Worm (Caenorhabditis elegans): ENCODE results near the gene cyp-25A3.
A peak's percentile ranks its signal among the peaks of the same experiment; 100 is the strongest.
"Not testable (repeated sequence)": the region's sequence is repeated elsewhere in the genome, so short reads cannot be mapped to it uniquely, and the experiment has no call there.

The cyp-25A3 gene

DNA sequence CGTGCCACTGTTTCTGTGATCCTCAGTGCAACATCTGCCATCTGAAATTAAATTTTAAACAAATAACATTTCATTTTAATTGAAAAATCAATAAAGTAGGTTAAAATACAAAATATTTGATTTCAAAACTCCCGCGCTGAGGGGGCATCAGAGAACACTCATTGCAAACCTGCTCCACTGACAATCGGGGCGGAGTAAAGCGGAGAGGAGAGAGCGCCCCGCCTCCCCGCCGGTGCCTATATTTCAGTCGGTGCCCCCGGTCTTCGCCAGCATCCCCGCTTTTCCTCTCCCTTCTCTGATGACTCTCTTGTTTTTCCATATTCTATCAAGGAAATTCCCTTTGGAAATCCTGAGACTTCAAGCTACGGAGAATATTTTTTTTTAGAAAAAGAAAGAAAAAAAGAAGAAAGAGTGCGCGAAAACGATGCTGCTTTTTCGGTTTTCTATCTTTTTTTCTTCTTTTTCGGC lies 23.4 kb upstream of the cyp-25A3 start, which contains the start of gene brc-1 (continued):
- TF ChIP-seq madf-3 (GFP tag; IDR thresholded peaks at IDR 0.05) (0 out of 2 replicates have a peak, but pooled peaks have one; percentile 45), hsf-1 (GFP tag; IDR thresholded peaks at IDR 0.05) (no peak), hmg-20 (GFP tag; IDR thresholded peaks at IDR 0.05) (no peak), K12H6.12 (tag; optimal IDR thresholded peaks at IDR 0.05) (peak; percentile 90), F10E7.11 (tag; optimal IDR thresholded peaks at IDR 0.05) (no peak), lag-1 (GFP tag; IDR thresholded peaks at IDR 0.05) (no peak), snpc-4 (GFP tag; optimal IDR thresholded peaks at IDR 0.05) (no peak), snpc-4 (tag; optimal IDR thresholded peaks at IDR 0.05) (peak in 3 of 4 experiments; percentile 27 to 57 (median 57)), snpc-3.4 (tag; optimal IDR thresholded peaks at IDR 0.05) (no peak), lin-54 (GFP tag; optimal IDR thresholded peaks at IDR 0.05) (peak; percentile 91), unc-130 (GFP tag; optimal IDR thresholded peaks at IDR 0.05) (no peak), nhr-27 (tag; optimal IDR thresholded peaks at IDR 0.05) (no peak), ztf-26 (tag; optimal IDR thresholded peaks at IDR 0.05) (peak; percentile 87), rcor-1 (GFP tag; IDR thresholded peaks at IDR 0.05) (peak; percentile 12; the same call in 1 of the 2 replicates), snpc-1.3 (tag; optimal IDR thresholded peaks at IDR 0.05; ENCODE audit: insufficient read depth) (no peak), sea-2 (GFP tag; IDR thresholded peaks at IDR 0.05) (no peak), zfh-2 (GFP tag; conservative IDR thresholded peaks at IDR 0.05) (peak; percentile 98), ztf-18 (tag; optimal IDR thresholded peaks at IDR 0.05) (peak; percentile 46), dox-1 (GFP tag; IDR thresholded peaks at IDR 0.05) (peak; percentile 84), egrh-3 (GFP tag; IDR thresholded peaks at IDR 0.05) (peak; percentile 91), K11D2.4 (GFP tag; IDR thresholded peaks at IDR 0.05) (peak; percentile 79; the same call in 1 of the 2 replicates), nfyb-1 (GFP tag; IDR thresholded peaks at IDR 0.05) (peak; percentile 68), lin-35 (GFP tag; optimal IDR thresholded peaks at IDR 0.05) (peak in 2 of 3 experiments; percentile 41 to 92), attf-5 (GFP tag; optimal IDR thresholded peaks at IDR 0.05) (peak; percentile 94), lin-26 (GFP tag; IDR thresholded peaks at IDR 0.05) (0 out of 2 replicates have a peak, but pooled peaks have one; percentile 46), nhr-90 (tag; optimal IDR thresholded peaks at IDR 0.05) (peak; percentile 46), repo-1 (tag; optimal IDR thresholded peaks at IDR 0.05) (peak; percentile 40), F39B2.1 (GFP tag; IDR thresholded peaks at IDR 0.05) (no peak), bed-2 (GFP tag; IDR thresholded peaks at IDR 0.05) (no peak), let-607 (tag; optimal IDR thresholded peaks at IDR 0.05) (peak; percentile 12 to 28), pbrm-1 (GFP tag; IDR thresholded peaks at IDR 0.05) (peak; percentile 64; the same call in 1 of the 2 replicates), ztf-28 (GFP tag; IDR thresholded peaks at IDR 0.05) (no peak), chd-7 (tag; optimal IDR thresholded peaks at IDR 0.05) (peak; percentile 60), somi-1 (GFP tag; optimal IDR thresholded peaks at IDR 0.05) (peak; percentile 41), hlh-26 (GFP tag; conservative IDR thresholded peaks at IDR 0.05) (no peak), tlf-1 (GFP tag; optimal IDR thresholded peaks at IDR 0.05) (no peak)

DNA sequence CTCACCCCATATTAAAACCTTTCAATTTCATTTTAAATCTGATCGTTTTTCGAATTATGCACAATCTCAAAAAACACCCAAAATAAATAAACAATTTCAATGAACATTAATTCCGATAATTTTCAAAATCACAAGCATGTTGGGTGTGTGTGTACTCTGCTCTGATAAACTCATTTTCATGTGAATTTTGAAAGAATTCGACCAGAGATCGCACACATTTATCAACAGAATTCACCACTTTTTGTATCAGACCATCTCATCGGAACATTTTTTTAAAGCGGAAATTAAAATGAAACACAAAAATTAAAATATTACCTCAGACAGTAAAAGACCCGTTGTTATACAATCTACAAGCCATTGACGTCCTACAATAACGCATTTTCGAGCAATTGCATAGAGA lies 18.5 kb upstream of the cyp-25A3 start:
- TF ChIP-seq cebp-1 (GFP tag; IDR thresholded peaks at IDR 0.05) = not testable (repeated sequence)
- TF ChIP-seq cebp-1 (tag; optimal IDR thresholded peaks at IDR 0.05) (peak; percentile 23), nhr-80 (tag; optimal IDR thresholded peaks at IDR 0.05) (peak; percentile 23), hmg-1.2 (GFP tag; IDR thresholded peaks at IDR 0.05) (0 out of 2 replicates have a peak, but pooled peaks have one; percentile 11)

Data from whole organism, young adult.